Worm (Caenorhabditis elegans) whole organism, L3 larva: ENCODE data around the gene C08E8.5.

Experiments
- fkh-10 ChIP-seq: sonication (generic microtip); optimal IDR thresholded peaks from 2 replicates; lab custom pipeline; 2017; ENCODE audit warnings: missing biosample characterization, missing genetic modification reagents, missing genetic modification characterization
- fos-1 ChIP-seq: fragments of 150-350 bp; optimal IDR thresholded peaks from 2 replicates; lab custom pipeline; 2014; ENCODE audit warnings: missing biosample characterization, missing genetic modification characterization
- nhr-77 ChIP-seq: fragments of 150-350 bp; optimal IDR thresholded peaks from 2 replicates; lab custom pipeline; 2014; ENCODE audit warnings: missing biosample characterization, missing genetic modification characterization
- unc-39 ChIP-seq: sonication (generic microtip); optimal IDR thresholded peaks from 4 replicates; lab custom pipeline; 2017; ENCODE audit warnings: missing biosample characterization, missing genetic modification characterization
- ztf-11 ChIP-seq: fragments of 150-350 bp; optimal IDR thresholded peaks from 2 replicates; lab custom pipeline; 2014; ENCODE audit warnings: missing biosample characterization, missing genetic modification characterization
- ztf-4 ChIP-seq: fragments of 150-350 bp; optimal IDR thresholded peaks from 2 replicates; lab custom pipeline; 2014; ENCODE audit warnings: missing biosample characterization, missing genetic modification characterization

DNA sequence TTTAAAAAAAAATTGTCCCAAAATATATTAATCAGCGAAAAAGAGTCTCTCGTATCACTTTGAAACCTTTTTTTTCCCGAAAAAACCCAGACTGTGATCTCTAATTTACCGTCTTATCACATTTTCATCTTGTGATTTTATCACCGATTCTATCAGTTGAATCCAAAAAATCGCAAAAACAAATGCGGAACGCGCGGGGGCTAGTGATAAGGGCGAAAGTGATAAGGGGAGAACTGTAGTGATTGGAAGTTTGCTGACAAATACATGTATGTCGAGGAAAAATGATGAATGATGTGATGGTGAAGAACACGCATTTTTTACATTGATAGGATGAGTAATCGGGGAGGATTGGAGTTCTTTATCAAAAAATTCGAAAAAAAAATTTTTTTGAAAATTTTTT lies 13.7 kb downstream of the C08E8.5 start:
- no peak for TF ChIP-seq nhr-77 (tag; lab: Kevin White, UChicago)
- TF ChIP-seq unc-39 (tag; lab: Kevin White, UChicago) = no peak
- TF ChIP-seq ztf-11 = no peak
- no peak for TF ChIP-seq fkh-10
- TF ChIP-seq ztf-4 = no peak
- peak; percentile 81 for TF ChIP-seq fos-1
